Worm (Caenorhabditis elegans) whole organism, early embryonic: ENCODE data around the gene C05A2.4.

Experiments
- B0310.2 ChIP-seq: sonication (generic microtip); optimal IDR thresholded peaks from 2 replicates; lab custom pipeline; 2016; ENCODE audit warnings: mild to moderate bottlenecking, missing genetic modification characterization, missing compliant biosample characterization
- F13C5.2 ChIP-seq: sonication (generic microtip); optimal IDR thresholded peaks from 2 replicates; lab custom pipeline; 2017; ENCODE audit warnings: mild to moderate bottlenecking, missing genetic modification characterization, inconsistent platforms, missing compliant biosample characterization
- aly-1 ChIP-seq: sonication (generic microtip); optimal IDR thresholded peaks from 2 replicates; lab custom pipeline; 2016; ENCODE audit warnings: missing genetic modification characterization, missing compliant biosample characterization
- ama-1 ChIP-seq: fragments of 150-350 bp; optimal IDR thresholded peaks from 2 replicates; lab custom pipeline; 2014
- ceh-13 ChIP-seq: fragments of 200-800 bp; sonication (Bioruptor generic); optimal IDR thresholded peaks from 2 replicates; lab custom pipeline; 2018; ENCODE audit warnings: mild to moderate bottlenecking, missing genetic modification characterization, missing compliant biosample characterization
- ceh-36 ChIP-seq: sonication (generic microtip); optimal IDR thresholded peaks from 2 replicates; lab custom pipeline; 2016; ENCODE audit warnings: missing genetic modification characterization, inconsistent platforms, missing compliant biosample characterization
- ets-7 ChIP-seq: sonication (generic microtip); optimal IDR thresholded peaks from 2 replicates; lab custom pipeline; 2016; ENCODE audit warnings: missing genotype, missing genetic modification characterization, missing compliant biosample characterization
- flt-1 ChIP-seq: fragments of 200-800 bp; sonication (Bioruptor generic); IDR thresholded peaks from 2 replicates; pipeline ENCODE4 v1.3.6; 2022; ENCODE audit warnings: missing genetic modification characterization, missing compliant biosample characterization
- hmbx-1 ChIP-seq: sonication (generic microtip); optimal IDR thresholded peaks from 2 replicates; lab custom pipeline; 2016; ENCODE audit warnings: mild to moderate bottlenecking, missing genetic modification characterization, missing compliant biosample characterization
- hmg-4 ChIP-seq: fragments of 200-800 bp; sonication (Bioruptor generic); optimal IDR thresholded peaks from 2 replicates; lab custom pipeline; 2018; ENCODE audit warnings: mild to moderate bottlenecking, missing genetic modification characterization, missing compliant biosample characterization
- hnd-1 ChIP-seq: sonication (generic microtip); optimal IDR thresholded peaks from 2 replicates; lab custom pipeline; 2016; ENCODE audit warnings: missing genetic modification characterization, missing compliant biosample characterization
- pes-1 ChIP-seq: fragments of 200-800 bp; sonication (Bioruptor generic); IDR thresholded peaks from 2 replicates; pipeline ENCODE4 v1.3.6; 2022; ENCODE audit warnings: missing genetic modification reagents, missing genetic modification characterization, missing compliant biosample characterization
- scrt-1 ChIP-seq: fragments of 200-800 bp; sonication (Bioruptor generic); IDR thresholded peaks from 2 replicates; pipeline ENCODE4 v1.3.6; 2022; ENCODE audit warnings: missing genetic modification characterization, missing compliant biosample characterization
- sea-1 ChIP-seq: fragments of 200-800 bp; sonication (Bioruptor generic); conservative IDR thresholded peaks from 2 replicates; pipeline ENCODE4 v1.3.6; 2022; ENCODE audit warnings: missing genetic modification characterization, missing compliant biosample characterization
- tbx-11 ChIP-seq: fragments of 200-800 bp; sonication (Bioruptor generic); IDR thresholded peaks from 2 replicates; pipeline ENCODE4 v1.3.6; 2022; ENCODE audit warnings: missing genetic modification characterization, missing compliant biosample characterization
- tbx-37 ChIP-seq: fragments of 200-800 bp; sonication (Bioruptor generic); conservative IDR thresholded peaks from 2 replicates; pipeline ENCODE4 v1.3.6; 2022; ENCODE audit warnings: missing genetic modification reagents, missing genetic modification characterization, missing compliant biosample characterization
- tra-4 ChIP-seq: sonication (generic microtip); optimal IDR thresholded peaks from 2 replicates; lab custom pipeline; 2017; ENCODE audit warnings: missing genetic modification characterization, missing compliant biosample characterization

C05A2.4 gene

ce11 chrV:10683458-10683857 is 11.8 kb upstream of the C05A2.4 start:
- TF ChIP-seq hmg-4 (GFP tag; lab: Kevin White, UChicago) (no peak), scrt-1 (GFP tag; lab: Robert Waterston, UW) (no peak), pes-1 (GFP tag; lab: Robert Waterston, UW) (no peak), hnd-1 (tag; lab: Kevin White, UChicago) (no peak), tra-4 (tag; lab: Kevin White, UChicago) (no peak), ceh-13 (GFP tag; lab: Kevin White, UChicago) (no peak), tbx-37 (GFP tag; lab: Robert Waterston, UW) (no peak), ets-7 (no peak), ama-1 (lab: Kevin White, UChicago) (no peak), hmbx-1 (tag; lab: Kevin White, UChicago) (no peak)

- TF ChIP-seq tra-4 (tag; lab: Kevin White, UChicago) (no peak), hmbx-1 (tag; lab: Kevin White, UChicago) (no peak), F13C5.2 (tag; lab: Kevin White, UChicago) (no peak)
Observed at ce11 chrV:10684748-10685147, 10.5 kb upstream of the C05A2.4 start.

- TF ChIP-seq ceh-13 (GFP tag; lab: Kevin White, UChicago) (no peak), B0310.2 (tag; lab: Kevin White, UChicago) (no peak), hmg-4 (GFP tag; lab: Kevin White, UChicago) (no peak)
Observed at ce11 chrV:10687601-10688000, 7.7 kb upstream of the C05A2.4 start, which contains the start of gene F29F11.20. F29F11.20 (plus strand) TSS chrV:10687901.

DNA sequence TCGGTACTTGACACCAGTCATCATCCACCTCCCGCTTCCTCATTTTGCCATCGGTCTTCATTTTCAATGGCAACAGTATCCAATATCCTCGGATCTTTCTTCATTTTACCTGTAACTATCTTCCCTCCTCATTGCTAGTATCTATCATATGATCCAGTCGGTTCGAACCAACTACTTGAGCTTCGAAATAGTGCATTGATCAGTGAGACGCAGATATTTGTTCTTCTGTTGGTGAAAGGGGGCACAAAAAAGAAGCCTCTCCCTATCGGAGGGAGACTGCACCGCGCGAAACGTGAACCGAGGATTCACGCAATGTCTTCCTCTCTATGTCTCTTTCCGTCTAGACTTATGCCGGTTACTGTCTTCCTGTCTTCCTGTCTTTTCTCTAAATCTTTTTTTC is 4.0 kb upstream of the C05A2.4 start:
- no peak for TF ChIP-seq F13C5.2 (tag; lab: Kevin White, UChicago)
- no peak for TF ChIP-seq ets-7
- no peak for TF ChIP-seq hnd-1 (tag; lab: Kevin White, UChicago)
- TF ChIP-seq aly-1 (tag; lab: Kevin White, UChicago): no peak
- no peak for TF ChIP-seq ceh-36 (tag; lab: Kevin White, UChicago)
- no peak for TF ChIP-seq tbx-11 (GFP tag; lab: Robert Waterston, UW)

DNA sequence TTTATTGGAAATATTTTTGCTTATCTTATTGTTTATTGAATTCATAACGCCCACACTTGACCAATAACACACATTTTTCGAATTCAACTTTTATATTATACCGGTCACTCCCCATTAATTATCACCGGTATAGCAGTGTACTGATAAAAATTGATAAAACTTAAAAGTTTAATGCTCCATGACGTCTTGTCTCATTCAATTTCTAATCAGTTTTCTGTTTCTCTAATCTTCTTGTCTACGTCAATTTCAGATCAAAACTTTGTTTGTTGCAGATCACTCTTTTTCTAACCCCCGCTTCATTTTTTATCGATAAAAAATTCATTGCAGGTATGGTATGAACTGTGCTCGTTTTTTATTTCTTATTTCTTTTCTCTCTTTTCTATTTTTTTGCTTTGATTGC is 1.5 kb upstream of the C05A2.4 start:
- no peak for TF ChIP-seq tbx-11 (GFP tag; lab: Robert Waterston, UW)
- TF ChIP-seq ceh-13 (GFP tag; lab: Kevin White, UChicago): no peak
- TF ChIP-seq hmbx-1 (tag; lab: Kevin White, UChicago): no peak
- TF ChIP-seq hmg-4 (GFP tag; lab: Kevin White, UChicago): no peak
- no peak for TF ChIP-seq F13C5.2 (tag; lab: Kevin White, UChicago)
- no peak for TF ChIP-seq flt-1 (GFP tag; lab: Robert Waterston, UW)
- TF ChIP-seq sea-1: no peak
- TF ChIP-seq tbx-37 (GFP tag; lab: Robert Waterston, UW): no peak
- TF ChIP-seq aly-1 (tag; lab: Kevin White, UChicago): no peak
- no peak for TF ChIP-seq hnd-1 (tag; lab: Kevin White, UChicago)
- no peak for TF ChIP-seq B0310.2 (tag; lab: Kevin White, UChicago)

DNA sequence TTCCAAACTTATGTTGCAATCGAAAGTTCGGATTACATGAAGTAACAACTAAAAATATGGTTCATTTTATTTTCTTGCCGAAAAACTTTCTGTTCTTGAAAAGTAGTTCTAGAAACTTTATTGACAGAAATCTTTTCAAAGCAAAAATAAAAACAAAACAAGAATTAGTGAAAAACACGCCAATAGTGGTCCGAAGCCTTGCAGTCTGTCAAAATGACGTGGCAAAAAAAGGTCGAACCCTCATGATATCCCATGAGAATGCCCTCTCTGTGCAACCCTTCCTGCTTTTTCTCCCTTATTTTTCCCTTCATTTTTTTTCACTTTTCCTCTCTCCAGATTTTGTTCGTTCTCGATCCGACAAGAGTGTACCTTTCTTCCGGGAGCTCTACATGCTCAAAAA is 3.8 kb downstream of the C05A2.4 start:
- TF ChIP-seq ceh-13 (GFP tag; lab: Kevin White, UChicago): no peak
- TF ChIP-seq ama-1 (lab: Kevin White, UChicago): no peak

- TF ChIP-seq ceh-13 (GFP tag; lab: Kevin White, UChicago) (no peak), aly-1 (tag; lab: Kevin White, UChicago) (no peak), hmg-4 (GFP tag; lab: Kevin White, UChicago) (no peak)
Observed at ce11 chrV:10702249-10702648, 7.0 kb downstream of the C05A2.4 start, which contains the start of gene pph-1. pph-1 (plus strand) TSS chrV:10702549.

DNA sequence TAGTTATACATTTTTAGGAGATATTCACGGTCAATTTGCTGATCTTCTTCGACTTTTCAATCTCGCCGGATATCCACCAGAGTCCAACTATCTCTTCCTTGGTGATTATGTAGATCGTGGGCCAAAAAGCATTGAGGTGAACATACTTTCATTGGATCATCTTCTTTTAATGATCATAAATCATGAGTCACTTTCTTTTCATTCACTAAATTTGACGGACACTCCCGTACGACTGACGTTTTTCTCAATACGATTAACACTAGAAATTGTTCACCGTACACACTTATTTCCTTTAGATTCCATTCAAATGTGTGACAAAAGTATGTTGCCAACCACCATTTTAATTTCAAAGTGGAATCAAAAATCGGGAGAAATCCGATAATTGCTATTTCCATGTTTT is 7.6 kb downstream of the C05A2.4 start:
- TF ChIP-seq pes-1 (GFP tag; lab: Robert Waterston, UW) (no peak), hmg-4 (GFP tag; lab: Kevin White, UChicago) (no peak), tra-4 (tag; lab: Kevin White, UChicago) (no peak), hnd-1 (tag; lab: Kevin White, UChicago) (no peak)

ce11 chrV:10708346-10708745 is 13.1 kb downstream of the C05A2.4 start:
- TF ChIP-seq tra-4 (tag; lab: Kevin White, UChicago) (no peak), ama-1 (lab: Kevin White, UChicago) (no peak), hmbx-1 (tag; lab: Kevin White, UChicago) (no peak), ceh-13 (GFP tag; lab: Kevin White, UChicago) (no peak)

ce11 chrV:10709385-10709784 is 14.1 kb downstream of the C05A2.4 start:
- no peak for TF ChIP-seq ets-7
- TF ChIP-seq hnd-1 (tag; lab: Kevin White, UChicago): no peak
- no peak for TF ChIP-seq tbx-11 (GFP tag; lab: Robert Waterston, UW)
- TF ChIP-seq hmbx-1 (tag; lab: Kevin White, UChicago): no peak
- no peak for TF ChIP-seq sea-1
- no peak for TF ChIP-seq hmg-4 (GFP tag; lab: Kevin White, UChicago)
- no peak for TF ChIP-seq ceh-13 (GFP tag; lab: Kevin White, UChicago)
